Worm (Caenorhabditis elegans): ENCODE measurements around the gene F08B12.4.
A peak's percentile ranks its signal among the peaks of the same experiment; 100 is the strongest.

Gene F08B12.4

DNA sequence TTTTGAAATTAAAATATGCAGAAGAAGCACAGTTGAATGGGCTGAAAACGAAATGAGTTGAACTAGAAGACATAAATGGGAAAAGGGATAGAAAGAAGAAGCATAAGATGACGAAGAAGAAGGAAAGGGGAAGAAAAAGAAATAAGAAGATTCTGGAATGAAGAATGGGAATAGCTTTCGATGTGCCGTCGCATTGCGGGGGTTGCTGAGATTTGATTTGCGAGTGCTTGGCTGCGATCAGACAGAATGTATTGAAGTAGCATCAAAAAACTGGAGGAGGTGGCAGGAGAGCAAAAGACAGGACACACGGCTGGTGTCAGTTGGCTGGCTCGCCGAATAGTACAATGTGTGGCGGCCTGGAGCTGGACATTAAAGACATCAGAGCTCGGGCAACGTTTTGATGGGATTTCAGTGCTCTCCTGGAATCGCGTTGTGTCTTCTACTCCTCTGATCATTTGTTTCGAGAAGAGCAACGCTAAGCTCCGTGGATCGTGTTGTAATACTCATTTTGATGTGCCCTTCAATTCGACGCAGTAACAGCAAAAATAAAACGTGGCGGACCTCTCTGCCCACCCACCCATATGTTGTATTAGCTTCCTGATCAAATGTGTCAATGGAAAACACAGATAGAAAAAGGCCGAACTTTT is 28.3 kb downstream of the F08B12.4 start (continued):
- TF ChIP-seq ama-1 (optimal IDR thresholded peaks at IDR 0.05) (no peak), ztf-4 (tag; optimal IDR thresholded peaks at IDR 0.05) (no peak), tbx-2 (tag; optimal IDR thresholded peaks at IDR 0.05) (no peak)

DNA sequence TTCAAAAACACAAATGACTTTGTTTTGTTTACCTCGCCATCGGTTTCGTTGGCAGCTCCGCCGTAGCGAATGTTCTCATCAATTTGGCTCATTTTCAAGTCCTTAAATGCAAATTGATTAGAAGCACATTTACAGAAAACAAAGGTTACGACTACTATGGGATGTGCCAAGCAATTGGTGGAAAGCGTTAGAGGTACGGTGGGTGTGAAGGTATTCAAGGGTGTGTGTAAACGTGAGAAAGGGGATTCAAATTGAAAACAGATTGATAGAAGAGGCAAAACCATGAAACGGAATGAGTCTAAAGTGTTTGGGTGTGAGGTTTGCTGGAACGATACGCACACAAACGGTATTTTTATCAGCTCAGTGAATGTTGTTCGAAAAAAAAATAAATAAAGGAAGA is 30.2 kb downstream of the F08B12.4 start, which contains the start of gene tni-1:
Gene tni-1, minus strand, starts transcription at position 101 of the 400 bp plus-strand sequence.
- TF ChIP-seq nhr-77 (tag; optimal IDR thresholded peaks at IDR 0.05) = no peak
- TF ChIP-seq lin-15B (tag; optimal IDR thresholded peaks at IDR 0.05) = no peak
- TF ChIP-seq snpc-4 (tag; optimal IDR thresholded peaks at IDR 0.05) = no peak
- TF ChIP-seq ceh-16 (tag; optimal IDR thresholded peaks at IDR 0.05) = no peak
- no peak for TF ChIP-seq nhr-76 (tag; optimal IDR thresholded peaks at IDR 0.05)
- no peak for TF ChIP-seq mdl-1 (tag; optimal IDR thresholded peaks at IDR 0.05)
- TF ChIP-seq mml-1 (tag; optimal IDR thresholded peaks at IDR 0.05) = no peak

DNA sequence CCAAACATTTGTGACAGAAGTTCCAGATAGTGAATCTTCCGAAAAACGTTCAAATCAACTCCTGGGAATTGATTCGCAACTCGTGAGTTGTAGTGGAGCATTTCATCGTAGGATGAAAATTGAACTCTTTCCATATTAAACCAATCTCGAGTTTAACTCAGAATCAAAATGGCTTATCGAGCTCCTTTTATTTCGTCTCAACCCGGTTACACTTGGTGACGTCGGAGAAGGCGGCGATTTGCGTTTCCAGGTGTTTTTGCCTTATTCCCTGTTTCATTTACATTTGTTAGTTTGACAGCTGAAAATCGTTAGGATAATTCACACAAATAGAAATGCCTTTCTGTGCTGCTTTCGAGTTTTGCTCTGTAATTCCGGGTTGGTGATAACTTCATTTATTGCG is 32.0 kb downstream of the F08B12.4 start, which contains the start of gene F42E11.3:
Gene F42E11.3, minus strand, starts transcription at position 101 of the 400 bp plus-strand sequence.
- TF ChIP-seq nhr-43 (tag; optimal IDR thresholded peaks at IDR 0.05; ENCODE audit: poor library complexity, severe bottlenecking) = no peak
- no peak for TF ChIP-seq eor-1 (tag; optimal IDR thresholded peaks at IDR 0.05)
- no peak for TF ChIP-seq pqm-1 (tag; optimal IDR thresholded peaks at IDR 0.05)
- TF ChIP-seq nfya-1 (tag; optimal IDR thresholded peaks at IDR 0.05; ENCODE audit: insufficient read depth) = no peak
- TF ChIP-seq lin-39 (tag; optimal IDR thresholded peaks at IDR 0.05) = no peak
- TF ChIP-seq nhr-11 (tag; optimal IDR thresholded peaks at IDR 0.05) = no peak
- TF ChIP-seq fkh-10 (GFP tag; optimal IDR thresholded peaks at IDR 0.05) = no peak
- no peak for TF ChIP-seq jun-1 (tag; optimal IDR thresholded peaks at IDR 0.05)
- TF ChIP-seq egl-27 (tag; optimal IDR thresholded peaks at IDR 0.05) = no peak
- no peak for TF ChIP-seq nhr-28 (tag; optimal IDR thresholded peaks at IDR 0.05)
- TF ChIP-seq lin-15B (tag; optimal IDR thresholded peaks at IDR 0.05) = no peak
- no peak for TF ChIP-seq fos-1 (tag; optimal IDR thresholded peaks at IDR 0.05)

DNA sequence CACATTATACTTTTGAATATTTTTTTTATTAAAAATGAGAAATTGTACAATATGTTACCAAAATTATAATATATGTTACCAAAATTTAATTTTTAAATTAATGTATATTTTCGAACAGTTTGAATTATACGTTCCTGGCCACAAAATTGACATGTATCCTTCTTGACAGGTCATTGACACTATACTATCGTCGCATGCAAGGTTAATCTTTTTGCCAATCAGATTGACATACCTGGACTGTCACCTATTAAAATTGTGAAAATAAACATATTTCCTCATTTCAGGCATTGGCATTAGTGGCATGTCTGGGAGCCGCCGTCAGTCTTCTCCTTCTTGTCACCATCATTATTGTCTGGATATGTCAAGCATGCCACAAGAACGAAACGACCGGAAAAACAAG is 37.4 kb downstream of the F08B12.4 start:
- TF ChIP-seq lsy-12 (tag; optimal IDR thresholded peaks at IDR 0.05) (no peak), hmg-11 (tag; optimal IDR thresholded peaks at IDR 0.05) (no peak), unc-39 (tag; optimal IDR thresholded peaks at IDR 0.05) (no peak), jun-1 (tag; optimal IDR thresholded peaks at IDR 0.05) (no peak), nhr-25 (tag; optimal IDR thresholded peaks at IDR 0.05) (no peak), egl-27 (tag; optimal IDR thresholded peaks at IDR 0.05) (no peak), sea-2 (GFP tag; optimal IDR thresholded peaks at IDR 0.05) (no peak), nhr-12 (tag; optimal IDR thresholded peaks at IDR 0.05) (no peak), ceh-9 (tag; optimal IDR thresholded peaks at IDR 0.05) (no peak), egl-5 (tag; optimal IDR thresholded peaks at IDR 0.05) (no peak), lin-15B (tag; optimal IDR thresholded peaks at IDR 0.05) (no peak), nhr-28 (tag; optimal IDR thresholded peaks at IDR 0.05) (no peak), ZK546.5 (tag; optimal IDR thresholded peaks at IDR 0.05) (no peak), unc-62 (GFP tag; optimal IDR thresholded peaks at IDR 0.05) (no peak), nhr-77 (tag; optimal IDR thresholded peaks at IDR 0.05) (no peak), eor-1 (tag; optimal IDR thresholded peaks at IDR 0.05) (no peak), nhr-67 (tag; optimal IDR thresholded peaks at IDR 0.05) (no peak)

DNA sequence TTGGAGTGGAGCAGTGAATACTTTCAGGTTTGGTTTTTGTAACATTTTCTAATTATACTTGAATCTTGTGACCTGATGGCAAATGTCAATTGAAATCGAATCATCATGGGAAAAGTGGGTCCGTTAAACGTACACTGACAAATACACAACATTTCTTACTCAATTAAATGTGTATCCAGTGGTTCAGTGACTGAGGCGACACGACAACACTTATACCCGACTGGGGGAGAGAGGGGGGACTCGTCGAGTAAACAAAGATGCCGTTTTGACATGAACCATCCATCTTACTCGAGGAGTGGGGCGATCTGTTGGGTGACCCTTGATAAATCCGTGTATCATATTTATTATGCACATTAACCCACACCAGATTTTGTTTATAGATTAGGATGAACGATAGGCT is 38.7 kb downstream of the F08B12.4 start:
- TF ChIP-seq egl-5 (tag; optimal IDR thresholded peaks at IDR 0.05) (peak; percentile 90), lin-39 (tag; optimal IDR thresholded peaks at IDR 0.05) (peak; percentile 81), elt-1 (tag; optimal IDR thresholded peaks at IDR 0.05) (no peak)

DNA sequence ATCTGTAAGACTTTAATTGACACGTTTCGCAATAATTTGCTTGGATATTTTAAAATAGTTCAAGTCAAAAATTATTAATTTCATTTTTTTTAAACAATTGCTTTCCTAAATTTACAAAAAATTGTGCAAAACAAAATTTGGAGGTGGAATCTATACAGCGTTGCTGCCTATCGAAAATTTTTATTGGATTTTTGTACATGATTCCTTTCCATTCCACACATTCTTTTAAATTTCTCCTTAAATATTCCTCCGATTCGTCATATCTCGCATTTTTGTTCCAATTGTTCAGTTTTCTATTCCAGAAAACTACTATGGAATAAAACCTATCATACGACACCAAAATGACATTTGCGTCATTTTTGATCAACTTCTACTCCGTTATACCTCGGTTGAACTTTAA is 39.1 kb downstream of the F08B12.4 start, which contains the start of gene ttyh-1:
Gene ttyh-1, plus strand, starts transcription at position 301 of the 400 bp plus-strand sequence.
- TF ChIP-seq nhr-11 (tag; optimal IDR thresholded peaks at IDR 0.05) = no peak
- no peak for TF ChIP-seq zag-1 (tag; optimal IDR thresholded peaks at IDR 0.05)
- TF ChIP-seq eor-1 (tag; optimal IDR thresholded peaks at IDR 0.05) = no peak
- TF ChIP-seq nhr-23 (tag; optimal IDR thresholded peaks at IDR 0.05) = no peak
- TF ChIP-seq nhr-237 (tag; optimal IDR thresholded peaks at IDR 0.05) = no peak
- no peak for TF ChIP-seq nhr-28 (tag; optimal IDR thresholded peaks at IDR 0.05)
- no peak for TF ChIP-seq ZK546.5 (tag; optimal IDR thresholded peaks at IDR 0.05)
- TF ChIP-seq ceh-16 (tag; optimal IDR thresholded peaks at IDR 0.05) = no peak
- TF ChIP-seq ceh-9 (tag; optimal IDR thresholded peaks at IDR 0.05) = no peak
- no peak for TF ChIP-seq unc-39 (tag; optimal IDR thresholded peaks at IDR 0.05)
- TF ChIP-seq pha-4 (tag; optimal IDR thresholded peaks at IDR 0.05) = no peak
- TF ChIP-seq nhr-43 (tag; optimal IDR thresholded peaks at IDR 0.05; ENCODE audit: poor library complexity, severe bottlenecking) = no peak
- TF ChIP-seq nhr-76 (tag; optimal IDR thresholded peaks at IDR 0.05) = no peak
- no peak for TF ChIP-seq hmg-11 (tag; optimal IDR thresholded peaks at IDR 0.05)
- TF ChIP-seq ama-1 (optimal IDR thresholded peaks at IDR 0.05) = no peak
- no peak for TF ChIP-seq daf-12 (tag; optimal IDR thresholded peaks at IDR 0.05)

Data from whole organism, L3 larva.